Fruit fly (Drosophila melanogaster) Kc167 (cell line): ENCODE measurements around the gene nmdyn-D6.

Source experiments
- Myc ChIP-seq: fragments of >200 bp; optimal IDR thresholded peaks from 2 replicates; lab custom pipeline; 2017; ENCODE audit warnings: missing external identifiers
- Sin3A ChIP-seq: fragments of >200 bp; optimal IDR thresholded peaks from 2 replicates; lab custom pipeline; 2018; ENCODE audit warnings: missing external identifiers
- h ChIP-seq: fragments of >200 bp; optimal IDR thresholded peaks from 3 replicates; lab custom pipeline; 2018; ENCODE audit warnings: missing external identifiers
- insv ChIP-seq: fragments of >200 bp; optimal IDR thresholded peaks from 3 replicates; lab custom pipeline; 2018; ENCODE audit warnings: missing external identifiers
- psq ChIP-seq: fragments of >200 bp; optimal IDR thresholded peaks from 2 replicates; lab custom pipeline; 2017; ENCODE audit warnings: missing external identifiers
- ttk ChIP-seq: sonication (Bioruptor generic); optimal IDR thresholded peaks from 2 replicates; lab custom pipeline; 2017; ENCODE audit warnings: missing external identifiers

nmdyn-D6 gene

dm6 chrX:14582784-14583699, at the start of gene nmdyn-D6, which contains the start of gene mRpS25:
Gene nmdyn-D6, plus strand, starts transcription at chrX:14583677.
Gene mRpS25, minus strand, starts transcription at chrX:14582982.
- TF ChIP-seq h: no peak

DNA sequence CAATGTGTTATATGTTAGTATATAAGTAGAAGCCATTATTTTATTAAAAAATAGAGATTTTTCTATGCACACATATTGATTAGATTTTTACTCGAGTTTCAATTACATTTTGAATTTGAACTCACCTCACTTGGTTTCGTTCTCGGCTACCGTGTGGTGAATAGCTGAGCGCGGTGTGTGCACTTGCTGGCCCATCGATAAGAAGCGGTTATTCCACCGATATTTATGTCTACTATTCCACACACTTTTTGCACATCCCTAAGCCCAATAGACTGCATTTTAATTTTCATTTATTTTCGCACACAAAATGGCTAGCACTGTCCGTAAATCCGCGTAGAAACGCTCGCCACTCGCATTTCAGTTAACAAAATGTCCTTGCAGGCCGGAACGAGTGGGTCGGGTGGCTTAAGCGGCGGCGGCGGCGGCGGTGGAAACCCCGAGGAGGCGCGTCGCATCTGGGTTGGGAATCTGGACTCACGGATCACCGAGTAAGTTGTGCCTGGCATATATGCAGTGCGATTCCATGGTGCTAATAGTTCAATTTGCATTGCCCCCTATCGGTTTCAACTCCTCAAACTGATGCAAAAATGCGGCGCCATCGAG, 3.0 kb upstream of the nmdyn-D6 start, which contains the start of gene CG14414:
TSS of gene CG14414 (plus strand) at position 242 of the 603 bp plus-strand sequence.
- TF ChIP-seq Sin3A (no peak), ttk (no peak), h (no peak), insv (lab: Kevin White, UChicago) (no peak), Myc (lab: Kevin White, UChicago) (no peak), psq (lab: Kevin White, UChicago) (no peak)

dm6 chrX:14585263-14585662, 1.8 kb downstream of the nmdyn-D6 start:
- TF ChIP-seq Sin3A (no peak), ttk (no peak), insv (lab: Kevin White, UChicago) (no peak), Myc (lab: Kevin White, UChicago) (no peak)

DNA sequence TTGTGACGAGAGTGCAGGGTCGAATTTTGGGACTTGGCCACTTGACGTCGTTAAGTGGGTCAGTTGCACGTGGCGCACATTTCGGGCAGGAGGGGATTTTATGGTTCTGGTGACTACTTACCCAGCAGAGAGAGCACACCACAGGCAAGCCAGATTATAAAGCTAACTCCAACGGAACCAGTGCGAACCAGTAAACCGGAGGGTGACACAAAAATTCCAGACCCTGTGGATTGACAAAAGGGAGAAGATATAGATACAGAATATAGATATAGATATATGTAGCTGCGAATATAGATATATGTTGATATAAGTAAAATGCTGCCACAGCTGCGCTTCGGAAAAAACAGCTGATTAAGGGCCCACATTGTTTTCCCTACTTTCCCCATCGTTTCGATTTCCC, 5.0 kb downstream of the nmdyn-D6 start:
- no peak for TF ChIP-seq ttk
- TF ChIP-seq psq (lab: Kevin White, UChicago): no peak
- TF ChIP-seq Myc (lab: Kevin White, UChicago): no peak
- no peak for TF ChIP-seq h
- TF ChIP-seq Sin3A: no peak
- no peak for TF ChIP-seq insv (lab: Kevin White, UChicago)

DNA sequence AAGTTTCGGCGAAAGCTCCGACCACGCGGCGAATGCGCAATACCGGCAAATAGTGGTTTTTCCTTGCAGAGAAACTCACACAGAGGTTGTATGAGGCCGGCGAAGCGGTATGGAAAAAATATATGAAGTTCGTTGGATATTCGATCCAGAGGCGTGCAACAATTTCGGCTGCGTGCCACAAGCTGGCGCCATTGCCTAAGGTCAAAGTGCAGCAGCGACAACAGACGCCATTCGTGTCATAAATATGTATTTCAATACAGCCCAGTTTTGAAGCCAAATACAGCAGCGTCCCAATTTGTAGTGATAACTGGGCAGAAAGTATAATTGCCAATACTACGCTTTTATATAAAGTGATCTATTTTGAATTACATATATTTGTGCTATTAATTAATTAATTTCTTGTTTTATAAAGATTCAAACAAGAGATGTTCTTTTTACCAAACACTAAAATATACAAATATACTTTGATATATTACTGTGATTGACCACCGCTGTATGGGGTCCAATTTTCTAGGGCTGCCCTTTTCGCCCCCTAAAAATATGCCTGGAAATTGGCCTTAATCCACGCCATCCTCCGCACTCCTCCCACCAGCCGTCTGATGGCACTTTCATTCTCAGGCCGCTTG, 5.6 kb downstream of the nmdyn-D6 start:
- TF ChIP-seq h (no peak), insv (lab: Kevin White, UChicago) (no peak), Myc (lab: Kevin White, UChicago) (no peak), psq (lab: Kevin White, UChicago) (no peak), ttk (no peak)

DNA sequence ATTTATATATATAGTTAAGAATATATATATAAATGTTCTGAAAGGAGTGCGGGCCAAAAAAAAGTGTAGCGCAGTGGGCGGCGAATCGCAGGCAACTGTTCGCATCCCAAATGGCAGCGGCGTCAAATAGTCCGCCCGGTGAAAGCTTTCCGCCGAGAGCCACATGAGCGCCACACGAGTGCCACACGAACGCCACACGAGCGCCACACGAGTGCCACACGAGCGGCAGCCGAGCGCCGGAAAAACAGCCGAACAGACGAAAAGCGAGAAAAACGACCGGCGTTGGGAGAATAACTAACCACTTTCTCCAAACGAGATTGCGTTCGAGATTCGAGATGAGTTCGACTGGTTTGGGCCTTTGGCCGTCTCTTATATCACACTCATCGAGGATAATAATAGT, 8.0 kb downstream of the nmdyn-D6 start:
- TF ChIP-seq psq (lab: Kevin White, UChicago): no peak
- TF ChIP-seq h: no peak
- no peak for TF ChIP-seq Sin3A
- no peak for TF ChIP-seq ttk
- TF ChIP-seq insv (lab: Kevin White, UChicago): no peak
- no peak for TF ChIP-seq Myc (lab: Kevin White, UChicago)

DNA sequence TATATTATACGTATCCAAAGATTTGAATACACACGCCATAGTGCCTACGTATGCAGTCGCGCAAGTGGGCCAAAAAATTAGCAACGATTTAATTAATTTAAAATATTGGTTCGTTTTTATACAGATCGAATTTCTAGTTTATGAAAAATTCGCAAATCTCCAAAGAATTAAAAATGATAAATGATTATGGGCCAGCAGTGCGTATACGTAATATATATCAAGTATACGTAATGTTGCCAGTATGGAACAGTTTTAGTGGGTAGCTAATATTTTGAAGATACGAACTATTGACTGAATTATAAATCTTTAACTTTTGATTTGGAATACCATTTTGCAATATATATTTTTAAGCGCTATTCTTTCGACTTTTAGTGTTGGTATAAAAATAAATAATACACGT, 9.6 kb downstream of the nmdyn-D6 start:
- TF ChIP-seq insv (lab: Kevin White, UChicago) (no peak), ttk (no peak), h (no peak), psq (lab: Kevin White, UChicago) (no peak), Myc (lab: Kevin White, UChicago) (no peak), Sin3A (no peak)

- TF ChIP-seq insv (lab: Kevin White, UChicago) (no peak), h (no peak), ttk (no peak), Myc (lab: Kevin White, UChicago) (no peak), Sin3A (no peak), psq (lab: Kevin White, UChicago) (no peak)
These were observed 15.2 kb downstream of the nmdyn-D6 start for dm6 chrX:14598706-14599105.

dm6 chrX:14599431-14599830, 16.0 kb downstream of the nmdyn-D6 start:
- TF ChIP-seq h: no peak
- TF ChIP-seq insv (lab: Kevin White, UChicago): no peak
- TF ChIP-seq psq (lab: Kevin White, UChicago): no peak
- no peak for TF ChIP-seq Sin3A
- no peak for TF ChIP-seq Myc (lab: Kevin White, UChicago)
- TF ChIP-seq ttk: no peak

dm6 chrX:14601922-14602321, 18.4 kb downstream of the nmdyn-D6 start:
- TF ChIP-seq psq (lab: Kevin White, UChicago): no peak

DNA sequence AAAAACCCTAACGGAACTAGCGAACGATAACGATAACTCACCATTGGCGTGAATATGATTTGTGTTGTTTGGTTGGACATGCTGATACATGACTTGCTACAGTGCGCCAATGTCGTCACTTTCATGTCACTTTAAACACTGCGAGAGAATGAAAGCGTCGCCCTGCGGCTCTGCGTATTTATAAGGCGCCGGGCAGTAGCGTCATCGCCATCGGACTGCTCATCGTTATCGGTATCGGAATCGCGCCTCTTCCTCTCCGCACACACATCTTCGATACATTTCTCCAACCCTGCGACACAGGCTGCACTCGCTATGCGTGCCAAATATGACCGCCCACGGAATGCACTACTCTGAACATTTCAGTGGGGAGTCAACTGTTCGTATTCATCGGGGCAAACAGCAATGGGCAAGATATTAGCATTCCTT, 19.0 kb downstream of the nmdyn-D6 start, which contains the start of gene sbm:
TSS of gene sbm (minus strand) at position 160 of the 426 bp plus-strand sequence.
- TF ChIP-seq ttk (no peak), h (no peak), Sin3A (no peak), Myc (lab: Kevin White, UChicago) (no peak), psq (lab: Kevin White, UChicago) (no peak)

DNA sequence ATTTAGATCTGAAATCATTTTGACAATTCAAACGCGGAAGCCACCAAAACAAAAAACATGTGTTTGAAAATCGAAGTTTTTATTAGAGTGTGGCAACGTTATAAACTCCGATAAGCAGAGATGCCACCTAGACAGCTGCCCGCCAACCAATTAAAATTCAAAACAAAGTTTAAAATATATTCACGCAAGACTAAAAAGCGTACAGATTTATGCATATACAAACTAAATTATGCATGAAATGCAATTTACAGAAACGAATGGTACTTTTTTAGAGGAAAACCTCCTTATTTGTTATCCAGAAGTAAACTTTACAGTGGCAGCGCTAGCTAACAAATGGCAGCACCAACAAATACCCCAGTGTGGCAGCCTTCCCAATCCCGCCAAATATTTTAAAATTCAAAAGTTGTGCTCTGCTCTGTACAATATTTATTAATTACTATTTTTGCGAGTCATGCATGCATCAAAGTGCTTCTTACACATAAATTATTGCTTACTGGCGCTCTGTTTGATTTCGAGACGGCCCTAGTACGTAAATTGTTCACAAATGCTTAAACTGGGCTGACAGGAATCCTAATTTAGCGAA, 20.2 kb downstream of the nmdyn-D6 start:
- TF ChIP-seq h (no peak), Myc (lab: Kevin White, UChicago) (no peak), ttk (no peak), psq (lab: Kevin White, UChicago) (no peak), Sin3A (no peak), insv (lab: Kevin White, UChicago) (no peak)
